Fruit fly (Drosophila melanogaster) whole organism, embryonic: Measurements from ENCODE around the gene CG10512.

Source experiments
- ATbp ChIP-seq: fragments of 200-800 bp; sonication (Bioruptor generic); optimal IDR thresholded peaks from 2 replicates; lab custom pipeline; 2017; ENCODE audit warnings: missing biosample characterization, mild to moderate bottlenecking, missing genetic modification characterization, missing genetic modification reagents
- Awh ChIP-seq: fragments of 200-800 bp; sonication (Bioruptor generic); IDR thresholded peaks from 2 replicates; pipeline ENCODE4, ENCODE4 v1.3.6; 2022; ENCODE audit warnings: missing biosample characterization, missing genetic modification characterization
- Blimp-1 ChIP-seq: fragments of 200-800 bp; sonication (Bioruptor generic); optimal IDR thresholded peaks from 3 replicates; lab custom pipeline; 2018; ENCODE audit warnings: missing biosample characterization, missing genetic modification characterization, mild to moderate bottlenecking, moderate library complexity, missing genetic modification reagents
- Bteb2 ChIP-seq: fragments of 200-800 bp; sonication (Bioruptor generic); optimal IDR thresholded peaks from 2 replicates; lab custom pipeline; 2016; ENCODE audit warnings: missing biosample characterization, missing genetic modification characterization
- CG11085 ChIP-seq: fragments of 200-800 bp; sonication (Bioruptor generic); IDR thresholded peaks from 2 replicates; pipeline ENCODE4 v1.3.6; 2022; ENCODE audit warnings: missing biosample characterization, missing genetic modification characterization
- CG12071 ChIP-seq: fragments of 200-800 bp; sonication (Bioruptor generic); optimal IDR thresholded peaks from 3 replicates; lab custom pipeline; 2018; ENCODE audit warnings: missing biosample characterization, mild to moderate bottlenecking, missing genetic modification characterization
- CG12769 ChIP-seq: fragments of 200-800 bp; sonication (Bioruptor generic); optimal IDR thresholded peaks from 2 replicates; lab custom pipeline; 2019; ENCODE audit warnings: missing biosample characterization, mild to moderate bottlenecking, missing genetic modification characterization, moderate library complexity
- CG13775 ChIP-seq: fragments of 200-800 bp; sonication (Bioruptor generic); optimal IDR thresholded peaks from 3 replicates; lab custom pipeline; 2017; ENCODE audit warnings: missing biosample characterization, mild to moderate bottlenecking, missing genetic modification characterization
- CG13894 ChIP-seq: fragments of 200-800 bp; sonication (Bioruptor generic); optimal IDR thresholded peaks from 3 replicates; lab custom pipeline; 2018; ENCODE audit warnings: missing biosample characterization, mild to moderate bottlenecking, missing genetic modification characterization, moderate library complexity
- CG16779 ChIP-seq: fragments of 200-800 bp; sonication (Bioruptor generic); IDR thresholded peaks from 2 replicates; pipeline ENCODE4 v1.3.6; 2022; ENCODE audit warnings: missing biosample characterization, missing genetic modification characterization
- CG17385 ChIP-seq: fragments of 200-800 bp; sonication (Bioruptor generic); optimal IDR thresholded peaks from 3 replicates; lab custom pipeline; 2018; ENCODE audit warnings: missing biosample characterization, mild to moderate bottlenecking, missing genetic modification characterization
- CG17802 ChIP-seq: fragments of 200-800 bp; sonication (Bioruptor generic); optimal IDR thresholded peaks from 2 replicates; lab custom pipeline; 2018; ENCODE audit warnings: missing biosample characterization, mild to moderate bottlenecking, missing genetic modification characterization, moderate library complexity
- CG17912 ChIP-seq: fragments of 200-800 bp; sonication (Bioruptor generic); optimal IDR thresholded peaks from 2 replicates; lab custom pipeline; 2018; ENCODE audit warnings: missing biosample characterization, mild to moderate bottlenecking, missing genetic modification characterization
- CG2202 ChIP-seq: fragments of 200-800 bp; sonication (Bioruptor generic); optimal IDR thresholded peaks from 2 replicates; lab custom pipeline; 2018; ENCODE audit warnings: missing biosample characterization, mild to moderate bottlenecking, missing genetic modification characterization
- CG2875 ChIP-seq: fragments of 200-800 bp; sonication (Bioruptor generic); optimal IDR thresholded peaks from 2 replicates; lab custom pipeline; 2017; ENCODE audit warnings: missing biosample characterization, mild to moderate bottlenecking, missing genetic modification characterization, missing genetic modification reagents
- CG32532 ChIP-seq: fragments of 200-800 bp; sonication (Bioruptor generic); IDR thresholded peaks from 2 replicates; pipeline ENCODE4 v1.3.6; 2022; ENCODE audit warnings: missing biosample characterization, missing genetic modification characterization
- CG3407 ChIP-seq: fragments of 200-800 bp; sonication (Bioruptor generic); optimal IDR thresholded peaks from 2 replicates; lab custom pipeline; 2018; ENCODE audit warnings: missing biosample characterization, mild to moderate bottlenecking, missing genetic modification characterization
- CG3995 ChIP-seq: fragments of 200-800 bp; sonication (Bioruptor generic); optimal IDR thresholded peaks from 3 replicates; lab custom pipeline; 2016; ENCODE audit warnings: missing biosample characterization, missing genetic modification characterization
- CG43689 ChIP-seq: fragments of 200-800 bp; sonication (Bioruptor generic); IDR thresholded peaks from 2 replicates; pipeline ENCODE4 v1.3.6; 2022; ENCODE audit warnings: missing biosample characterization, missing genetic modification characterization
- CG6683 ChIP-seq: fragments of 200-800 bp; sonication (Bioruptor generic); optimal IDR thresholded peaks from 2 replicates; lab custom pipeline; 2017; ENCODE audit warnings: missing biosample characterization, mild to moderate bottlenecking, missing genetic modification characterization, missing genetic modification reagents
- CG7839 ChIP-seq: fragments of 200-800 bp; sonication (Bioruptor generic); optimal IDR thresholded peaks from 3 replicates; lab custom pipeline; 2018; ENCODE audit warnings: missing biosample characterization, mild to moderate bottlenecking, missing genetic modification characterization, moderate library complexity
- CG8765 ChIP-seq: fragments of 200-800 bp; sonication (Bioruptor generic); IDR thresholded peaks from 2 replicates; pipeline ENCODE4 v1.3.6; 2022; ENCODE audit warnings: missing biosample characterization, missing genetic modification characterization
- CoRest ChIP-seq: fragments of 200-800 bp; sonication (Bioruptor generic); optimal IDR thresholded peaks from 3 replicates; lab custom pipeline; 2018; ENCODE audit warnings: missing biosample characterization, mild to moderate bottlenecking, missing genetic modification characterization, moderate library complexity
- Dbx ChIP-seq: fragments of 200-800 bp; sonication (Bioruptor generic); IDR thresholded peaks from 3 replicates; pipeline ENCODE4 v1.3.6; 2022; ENCODE audit warnings: missing biosample characterization, missing genetic modification characterization
- Fer1 ChIP-seq: fragments of 200-800 bp; sonication (Bioruptor generic); optimal IDR thresholded peaks from 2 replicates; lab custom pipeline; 2017; ENCODE audit warnings: missing biosample characterization, mild to moderate bottlenecking, missing genetic modification characterization
- Fer2 ChIP-seq: fragments of 200-800 bp; sonication (Bioruptor generic); optimal IDR thresholded peaks from 2 replicates; lab custom pipeline; 2018; ENCODE audit warnings: missing biosample characterization, mild to moderate bottlenecking, missing genetic modification characterization, moderate library complexity
- Fer3 ChIP-seq: fragments of 200-800 bp; sonication (Bioruptor generic); optimal IDR thresholded peaks from 2 replicates; lab custom pipeline; 2018; ENCODE audit warnings: missing biosample characterization, mild to moderate bottlenecking, missing genetic modification characterization, moderate library complexity
- Hmr ChIP-seq: fragments of 200-800 bp; sonication (Bioruptor generic); optimal IDR thresholded peaks from 3 replicates; lab custom pipeline; 2017; ENCODE audit warnings: mild to moderate bottlenecking, missing biosample characterization, missing genetic modification reagents, missing genetic modification characterization
- Hr39 ChIP-seq: fragments of >200 bp; optimal IDR thresholded peaks from 2 replicates; lab custom pipeline; 2017
- Hr51 ChIP-seq, 2 experiments: fragments of 200-800 bp; sonication (Bioruptor generic); optimal IDR thresholded peaks; 2 replicates in 1 of 2; 3 replicates in 1 of 2; lab custom pipeline; 2016 to 2018; ENCODE audit warnings: missing biosample characterization in 2 of 2, missing genetic modification characterization in 2 of 2, mild to moderate bottlenecking in 1 of 2, moderate library complexity in 1 of 2
- Jarid2 ChIP-seq: fragments of 200-800 bp; sonication (Bioruptor generic); optimal IDR thresholded peaks from 3 replicates; lab custom pipeline; 2017; ENCODE audit warnings: mild to moderate bottlenecking, missing biosample characterization, missing genetic modification reagents, missing genetic modification characterization
- Rfx ChIP-seq: fragments of 200-800 bp; sonication (Bioruptor generic); IDR thresholded peaks from 2 replicates; pipeline ENCODE4 v1.3.6; 2022; ENCODE audit warnings: missing biosample characterization, missing genetic modification characterization
- Trl ChIP-seq, 3 experiments: fragments of >200 bp in 2 of 3; fragments of 200-800 bp in 1 of 3; sonication (Bioruptor generic) in 1 of 3; optimal IDR thresholded peaks; 2 replicates in 1 of 3; 3 replicates in 2 of 3; lab custom pipeline; 2016 to 2017; ENCODE audit warnings: missing biosample characterization in 1 of 3, missing genetic modification characterization in 1 of 3
- Vsx1 ChIP-seq: fragments of 200-800 bp; sonication (Bioruptor generic); optimal IDR thresholded peaks from 2 replicates; lab custom pipeline; 2017; ENCODE audit warnings: missing biosample characterization, mild to moderate bottlenecking, missing genetic modification characterization, missing genetic modification reagents
- abd-A ChIP-seq: fragments of 200-800 bp; sonication (Bioruptor generic); optimal IDR thresholded peaks from 3 replicates; lab custom pipeline; 2019; ENCODE audit warnings: missing biosample characterization, mild to moderate bottlenecking, missing genetic modification characterization, moderate library complexity
- amos ChIP-seq: fragments of 200-800 bp; sonication (Bioruptor generic); IDR thresholded peaks from 2 replicates; pipeline ENCODE4 v1.3.6; 2022; ENCODE audit warnings: missing biosample characterization, missing genetic modification characterization; ENCODE audit not compliant: partially characterized antibody
- ato ChIP-seq: fragments of 200-800 bp; sonication (Bioruptor generic); IDR thresholded peaks from 2 replicates; pipeline ENCODE4 v1.3.6; 2022; ENCODE audit warnings: missing biosample characterization, missing genetic modification characterization; ENCODE audit not compliant: partially characterized antibody
- lab ChIP-seq: fragments of 200-800 bp; sonication (Bioruptor generic); optimal IDR thresholded peaks from 3 replicates; lab custom pipeline; 2017; ENCODE audit warnings: missing biosample characterization, missing genetic modification characterization, mild to moderate bottlenecking, moderate library complexity, missing genetic modification reagents
- mam ChIP-seq: fragments of 200-800 bp; sonication (Bioruptor generic); optimal IDR thresholded peaks from 3 replicates; lab custom pipeline; 2016; ENCODE audit warnings: missing biosample characterization, missing genetic modification characterization
- onecut ChIP-seq: fragments of 200-800 bp; sonication (Bioruptor generic); IDR thresholded peaks from 2 replicates; pipeline ENCODE4 v1.3.6; 2022; ENCODE audit warnings: missing biosample characterization, missing genetic modification characterization
- pb ChIP-seq: fragments of 200-800 bp; sonication (Bioruptor generic); optimal IDR thresholded peaks from 3 replicates; lab custom pipeline; 2016; ENCODE audit warnings: missing biosample characterization, missing genetic modification characterization
- scrt ChIP-seq: fragments of 200-800 bp; sonication (Bioruptor generic); optimal IDR thresholded peaks from 2 replicates; lab custom pipeline; 2018; ENCODE audit warnings: missing biosample characterization, mild to moderate bottlenecking, missing genetic modification characterization, moderate library complexity
- sob ChIP-seq: fragments of 200-800 bp; sonication (Bioruptor generic); IDR thresholded peaks from 2 replicates; pipeline ENCODE4 v1.3.6; 2022; ENCODE audit warnings: missing biosample characterization, missing genetic modification characterization
- tio ChIP-seq: fragments of 200-800 bp; sonication (Bioruptor generic); optimal IDR thresholded peaks from 2 replicates; lab custom pipeline; 2017; ENCODE audit warnings: missing biosample characterization, missing genetic modification characterization, inconsistent platforms
- ttk ChIP-seq: fragments of 200-800 bp; sonication (Bioruptor generic); IDR thresholded peaks from 2 replicates; pipeline ENCODE4 v2.1.2; 2022; ENCODE audit warnings: missing biosample characterization, missing genetic modification characterization
- twi ChIP-seq: fragments of 200-800 bp; optimal IDR thresholded peaks from 2 replicates; lab custom pipeline; 2019; ENCODE audit warnings: missing biosample characterization, mild to moderate bottlenecking, missing genetic modification characterization, moderate library complexity
- vnd ChIP-seq: fragments of 200-800 bp; sonication (Bioruptor generic); IDR thresholded peaks from 3 replicates; pipeline ENCODE4 v1.3.6; 2022; ENCODE audit warnings: missing biosample characterization, missing genetic modification characterization; ENCODE audit not compliant: partially characterized antibody
- wek ChIP-seq: fragments of 200-800 bp; sonication (Bioruptor generic); optimal IDR thresholded peaks from 3 replicates; lab custom pipeline; 2018; ENCODE audit warnings: missing biosample characterization, mild to moderate bottlenecking, missing genetic modification characterization, moderate library complexity
- zen2 ChIP-seq: fragments of 200-800 bp; sonication (Bioruptor generic); IDR thresholded peaks from 3 replicates; pipeline ENCODE4 v1.3.6; 2022; ENCODE audit warnings: missing biosample characterization, missing genetic modification characterization; ENCODE audit not compliant: partially characterized antibody
- zf30C ChIP-seq: fragments of 200-800 bp; sonication (Bioruptor generic); optimal IDR thresholded peaks from 3 replicates; lab custom pipeline; 2018; ENCODE audit warnings: missing biosample characterization, mild to moderate bottlenecking, missing genetic modification characterization

CG10512 gene

DNA sequence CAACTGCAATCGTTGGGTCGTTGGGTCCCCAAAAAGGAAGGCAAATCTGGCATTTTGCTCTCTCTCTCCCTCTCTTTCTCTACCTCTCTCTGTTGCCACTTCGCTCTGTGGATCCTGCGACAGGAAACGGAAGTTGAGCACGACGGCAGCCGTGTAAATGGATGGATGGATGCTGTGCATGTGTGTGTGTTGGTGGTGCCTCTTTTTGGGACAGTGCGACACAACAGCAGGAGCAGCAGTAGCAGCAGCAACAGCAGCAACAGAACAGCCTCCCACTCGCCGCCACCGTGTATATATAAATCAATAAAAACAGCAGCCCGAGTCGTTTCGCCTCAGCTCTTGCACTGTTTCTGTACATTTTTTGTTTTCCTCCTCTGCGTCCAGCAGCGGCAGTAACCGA, 10.7 kb upstream of the CG10512 start (continued):
- TF ChIP-seq vnd (GFP tag; lab: Robert Waterston, UW) (no peak), zf30C (GFP tag; lab: Kevin White, UChicago) (no peak), Awh (GFP tag; lab: Robert Waterston, UW) (no peak), CG2202 (no peak), amos (no peak), CG13775 (no peak), Hmr (GFP tag; lab: Kevin White, UChicago) (peak; percentile 21), wek (GFP tag; lab: Kevin White, UChicago) (no peak), pb (no peak), abd-A (tag; lab: Kevin White, UChicago) (no peak), CG43689 (no peak), onecut (GFP tag; lab: Robert Waterston, UW) (peak; percentile 70), CG17802 (tag; lab: Kevin White, UChicago) (no peak), ttk (GFP tag; lab: Robert Waterston, UW) (no peak), CG7839 (no peak), CG3407 (no peak), Trl (optimal IDR thresholded peaks at IDR 0.05; lab: Kevin White, UChicago) (peak; percentile 24 to 25), Trl (GFP tag; optimal IDR thresholded peaks at IDR 0.05; lab: Kevin White, UChicago) (no peak), Rfx (GFP tag; lab: Robert Waterston, UW) (peak; percentile 31; the same call in 1 of the 2 replicates), CG2875 (GFP tag; lab: Kevin White, UChicago) (no peak), CG32532 (0 out of 2 replicates have a peak, but pooled peaks have one; percentile 6), Jarid2 (GFP tag; lab: Kevin White, UChicago) (no peak), CoRest (no peak), CG12769 (tag; lab: Kevin White, UChicago) (no peak), Bteb2 (GFP tag; lab: Kevin White, UChicago) (no peak), CG12071 (GFP tag; lab: Kevin White, UChicago) (peak; percentile 33), ATbp (GFP tag; lab: Kevin White, UChicago) (no peak), CG17912 (GFP tag; lab: Kevin White, UChicago) (no peak), zen2 (no peak), mam (GFP tag; lab: Kevin White, UChicago) (no peak), CG8765 (GFP tag; lab: Robert Waterston, UW) (no peak), ato (no peak), Fer2 (tag; lab: Kevin White, UChicago) (no peak), tio (GFP tag; lab: Kevin White, UChicago) (no peak), CG11085 (no peak), CG17385 (GFP tag; lab: Kevin White, UChicago) (peak; percentile 38), CG3995 (GFP tag; lab: Kevin White, UChicago) (no peak), Fer1 (GFP tag; lab: Kevin White, UChicago) (peak; percentile 49), Vsx1 (GFP tag; lab: Kevin White, UChicago) (no peak), Blimp-1 (GFP tag; lab: Kevin White, UChicago) (no peak), Hr39 (lab: Kevin White, UChicago) (no peak), Dbx (GFP tag; lab: Robert Waterston, UW) (0 out of 3 replicates have a peak, but pooled peaks have one; percentile 9), CG6683 (GFP tag; lab: Kevin White, UChicago) (no peak), Fer3 (tag; lab: Kevin White, UChicago) (no peak), lab (GFP tag; lab: Kevin White, UChicago) (peak; percentile 61), CG16779 (GFP tag; lab: Robert Waterston, UW) (peak; percentile 56; the same call in 1 of the 2 replicates), Hr51 (GFP tag; optimal IDR thresholded peaks at IDR 0.05; lab: Kevin White, UChicago) (no peak), twi (tag; lab: Kevin White, UChicago) (no peak), scrt (GFP tag; lab: Kevin White, UChicago) (peak; percentile 66), sob (GFP tag; lab: Robert Waterston, UW) (no peak), CG13894 (tag; lab: Kevin White, UChicago) (peak; percentile 43)
